Worm (Caenorhabditis elegans): Measurements from ENCODE around the gene ZK896.5.

ZK896.5 gene

ce11 chrIV:12879557-12879956, at the start of gene ZK896.5:
ZK896.5 (minus strand) TSS chrIV:12879645.
- TF ChIP-seq ztf-4 (tag; optimal IDR thresholded peaks at IDR 0.05) (no peak), lin-11 (tag; optimal IDR thresholded peaks at IDR 0.05) (no peak), fos-1 (tag; optimal IDR thresholded peaks at IDR 0.05) (peak; percentile 88), sma-9 (GFP tag; optimal IDR thresholded peaks at IDR 0.05) (peak; percentile 84), sma-9 (tag; optimal IDR thresholded peaks at IDR 0.05) (no peak), crh-2 (tag; optimal IDR thresholded peaks at IDR 0.05) (peak; percentile 18), lin-13 (GFP tag; optimal IDR thresholded peaks at IDR 0.05) (no peak), ceh-82 (tag; optimal IDR thresholded peaks at IDR 0.05) (no peak), mbf-1 (tag; optimal IDR thresholded peaks at IDR 0.05) (no peak)

DNA sequence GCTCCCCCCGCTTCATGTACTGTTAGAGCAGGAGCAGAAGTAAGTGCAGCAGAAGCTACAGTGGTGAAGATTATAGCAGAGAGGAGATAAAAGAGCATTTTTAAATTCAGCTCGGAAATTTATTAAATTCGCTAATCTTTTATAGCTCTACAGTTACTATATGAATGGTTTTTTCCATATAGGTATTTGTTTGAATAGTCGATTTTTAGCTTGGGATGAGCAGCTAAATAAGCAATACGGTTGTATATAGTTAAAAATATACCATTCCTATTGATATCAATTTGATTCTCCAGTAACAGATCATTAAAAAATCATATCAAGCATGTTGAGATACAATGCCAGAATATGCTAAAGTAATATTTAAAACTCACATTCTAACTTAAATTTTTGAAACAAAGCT, 47.2 kb upstream of the ZK896.5 start, which contains the start of gene srlf-5:
srlf-5 (minus strand) TSS at position 101 of the 400 bp plus-strand sequence.
- TF ChIP-seq crh-2 (tag; optimal IDR thresholded peaks at IDR 0.05) (no peak), skn-1 (tag; optimal IDR thresholded peaks at IDR 0.05) (no peak), R02D3.7 (tag; optimal IDR thresholded peaks at IDR 0.05) (no peak), ztf-11 (tag; optimal IDR thresholded peaks at IDR 0.05) (no peak), nhr-23 (tag; optimal IDR thresholded peaks at IDR 0.05) (no peak)

- no peak for TF ChIP-seq R02D3.7 (tag; optimal IDR thresholded peaks at IDR 0.05)
- no peak for TF ChIP-seq lin-11 (tag; optimal IDR thresholded peaks at IDR 0.05)
- TF ChIP-seq sem-4 (tag; optimal IDR thresholded peaks at IDR 0.05), result no peak
- TF ChIP-seq ztf-4 (tag; optimal IDR thresholded peaks at IDR 0.05), result no peak
- no peak for TF ChIP-seq mab-5 (tag; optimal IDR thresholded peaks at IDR 0.05)
- TF ChIP-seq zag-1 (tag; optimal IDR thresholded peaks at IDR 0.05), result no peak
- TF ChIP-seq nhr-25 (tag; optimal IDR thresholded peaks at IDR 0.05), result no peak
- TF ChIP-seq ztf-1 (GFP tag; conservative IDR thresholded peaks at IDR 0.05), result no peak
- TF ChIP-seq F13H6.1 (tag; optimal IDR thresholded peaks at IDR 0.05), result no peak
- TF ChIP-seq nhr-129 (tag; optimal IDR thresholded peaks at IDR 0.05), result no peak
- TF ChIP-seq ceh-82 (tag; optimal IDR thresholded peaks at IDR 0.05), result no peak
- no peak for TF ChIP-seq blmp-1 (tag; optimal IDR thresholded peaks at IDR 0.05; ENCODE audit: insufficient read depth)
- no peak for TF ChIP-seq ZK546.5 (tag; optimal IDR thresholded peaks at IDR 0.05)
These were observed 44.9 kb upstream of the ZK896.5 start, which contains the start of gene srlf-4 for ce11 chrIV:12924332-12924731. srlf-4 (minus strand) TSS chrIV:12924432.

DNA sequence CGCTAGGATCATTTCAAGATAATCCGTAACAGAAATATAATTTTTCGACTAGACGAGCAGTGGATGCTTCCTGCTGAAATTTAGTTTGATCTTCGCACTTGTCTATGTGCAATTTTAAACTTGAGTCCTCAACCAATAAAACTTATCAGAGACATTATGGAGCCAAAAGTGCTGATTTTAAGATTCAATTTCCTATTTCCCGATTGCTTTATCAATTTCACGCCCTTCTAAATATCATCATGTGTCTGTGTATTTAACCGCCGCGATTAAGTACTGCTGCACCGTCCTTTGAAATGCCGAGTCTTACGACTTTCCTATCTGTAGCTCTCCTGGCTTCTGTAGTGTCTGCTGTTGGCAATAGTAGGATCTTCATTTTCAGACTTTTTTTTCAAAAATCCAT, 41.6 kb upstream of the ZK896.5 start, which contains the start of gene C32H11.4:
C32H11.4 (plus strand) TSS at position 238 of the 400 bp plus-strand sequence.
- no peak for TF ChIP-seq unc-39 (tag; optimal IDR thresholded peaks at IDR 0.05)
- no peak for TF ChIP-seq ztf-11 (tag; optimal IDR thresholded peaks at IDR 0.05)
- no peak for TF ChIP-seq nhr-237 (tag; optimal IDR thresholded peaks at IDR 0.05)
- no peak for TF ChIP-seq aly-2 (tag; optimal IDR thresholded peaks at IDR 0.05)
- TF ChIP-seq mdl-1 (tag; optimal IDR thresholded peaks at IDR 0.05), result no peak
- no peak for TF ChIP-seq ztf-1 (GFP tag; conservative IDR thresholded peaks at IDR 0.05)
- no peak for TF ChIP-seq blmp-1 (tag; optimal IDR thresholded peaks at IDR 0.05; ENCODE audit: insufficient read depth)
- TF ChIP-seq fos-1 (tag; optimal IDR thresholded peaks at IDR 0.05), result peak; percentile 79
- TF ChIP-seq sma-3 (GFP tag; optimal IDR thresholded peaks at IDR 0.05), result peak; percentile 68
- TF ChIP-seq unc-55 (GFP tag; optimal IDR thresholded peaks at IDR 0.05), result no peak
- TF ChIP-seq ceh-16 (tag; optimal IDR thresholded peaks at IDR 0.05), result no peak
- TF ChIP-seq skn-1 (tag; optimal IDR thresholded peaks at IDR 0.05), result peak; percentile 57
- TF ChIP-seq nhr-23 (tag; optimal IDR thresholded peaks at IDR 0.05), result no peak
- TF ChIP-seq Y55F3AM.14 (GFP tag; optimal IDR thresholded peaks at IDR 0.05), result no peak
- no peak for TF ChIP-seq nhr-11 (tag; optimal IDR thresholded peaks at IDR 0.05)
- peak; percentile 96 for TF ChIP-seq sma-9 (GFP tag; optimal IDR thresholded peaks at IDR 0.05)
- no peak for TF ChIP-seq sma-9 (tag; optimal IDR thresholded peaks at IDR 0.05)
- no peak for TF ChIP-seq nhr-77 (tag; optimal IDR thresholded peaks at IDR 0.05)

DNA sequence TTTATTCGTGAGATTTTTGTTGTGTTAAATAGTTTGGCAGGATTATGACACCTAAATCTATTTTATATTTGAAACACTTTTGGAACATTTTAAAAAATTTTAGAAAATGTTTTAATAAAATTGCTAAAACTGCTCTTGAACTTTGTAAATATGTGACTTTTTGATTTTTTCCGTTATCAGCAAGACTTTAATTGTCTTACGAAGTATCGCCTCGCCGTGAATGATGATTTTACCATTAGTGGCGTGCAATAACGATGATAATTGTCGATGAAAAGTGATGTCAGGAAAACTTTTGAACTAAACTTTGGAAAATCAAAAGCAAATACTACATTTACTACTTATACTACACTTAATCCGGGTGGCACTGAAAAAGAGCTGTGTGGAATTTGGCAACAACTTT, 41.1 kb upstream of the ZK896.5 start:
- TF ChIP-seq nhr-21 (tag; optimal IDR thresholded peaks at IDR 0.05), result no peak
- TF ChIP-seq sma-9 (GFP tag; optimal IDR thresholded peaks at IDR 0.05), result peak; percentile 78
- TF ChIP-seq sma-9 (tag; optimal IDR thresholded peaks at IDR 0.05), result no peak
- no peak for TF ChIP-seq blmp-1 (tag; optimal IDR thresholded peaks at IDR 0.05; ENCODE audit: insufficient read depth)
- TF ChIP-seq lsy-2 (tag; optimal IDR thresholded peaks at IDR 0.05), result no peak
- no peak for TF ChIP-seq mdl-1 (tag; optimal IDR thresholded peaks at IDR 0.05)
- no peak for TF ChIP-seq dmd-4 (tag; optimal IDR thresholded peaks at IDR 0.05)
- TF ChIP-seq skn-1 (tag; optimal IDR thresholded peaks at IDR 0.05), result peak; percentile 45
- no peak for TF ChIP-seq unc-55 (GFP tag; optimal IDR thresholded peaks at IDR 0.05)
- TF ChIP-seq ceh-16 (tag; optimal IDR thresholded peaks at IDR 0.05), result no peak
- TF ChIP-seq R02D3.7 (tag; optimal IDR thresholded peaks at IDR 0.05), result no peak
- TF ChIP-seq Y55F3AM.14 (GFP tag; optimal IDR thresholded peaks at IDR 0.05), result no peak
- no peak for TF ChIP-seq aly-2 (tag; optimal IDR thresholded peaks at IDR 0.05)
- TF ChIP-seq unc-62 (GFP tag; optimal IDR thresholded peaks at IDR 0.05), result no peak
- TF ChIP-seq fos-1 (tag; optimal IDR thresholded peaks at IDR 0.05), result peak; percentile 73
- no peak for TF ChIP-seq F13H6.1 (tag; optimal IDR thresholded peaks at IDR 0.05)
- TF ChIP-seq C34F6.9 (tag; optimal IDR thresholded peaks at IDR 0.05), result no peak
- no peak for TF ChIP-seq zag-1 (tag; optimal IDR thresholded peaks at IDR 0.05)
- no peak for TF ChIP-seq elt-1 (tag; optimal IDR thresholded peaks at IDR 0.05)
- TF ChIP-seq elt-3 (tag; optimal IDR thresholded peaks at IDR 0.05), result no peak
- no peak for TF ChIP-seq ZK546.5 (tag; optimal IDR thresholded peaks at IDR 0.05)
- no peak for TF ChIP-seq nhr-6 (tag; optimal IDR thresholded peaks at IDR 0.05)
- no peak for TF ChIP-seq sem-4 (tag; optimal IDR thresholded peaks at IDR 0.05)
- no peak for TF ChIP-seq snpc-4 (tag; optimal IDR thresholded peaks at IDR 0.05)
- no peak for TF ChIP-seq mbf-1 (tag; optimal IDR thresholded peaks at IDR 0.05)
- TF ChIP-seq crh-2 (tag; optimal IDR thresholded peaks at IDR 0.05), result no peak

Data from whole organism, L2 larva.